Comparison of ENCODE assay signal across 2 fruit fly cellular contexts in genomic region chr3R:29696359-29696758, dm6.
TF ChIP-seq lines count a peak whose summit lies in the region.

No protein-coding gene starts in this region.

- no peak for TF ChIP-seq CTCF in whole organism, embryonic (GFP tag; optimal IDR thresholded peaks at IDR 0.05; lab: Kevin White, UChicago)

TF ChIP-seq in whole organism, embryonic, 481 proteins besides CTCF, POLR2A, EP300 and RAD21 (continues in another document):
- TF ChIP-seq nmo (GFP tag; optimal IDR thresholded peaks at IDR 0.05; lab: Kevin White, UChicago) = peak; percentile 14
- no peak for TF ChIP-seq HmgZ (tag; optimal IDR thresholded peaks at IDR 0.05; lab: Kevin White, UChicago)
- peak; percentile 16 for TF ChIP-seq ac (GFP tag; optimal IDR thresholded peaks at IDR 0.05; lab: Kevin White, UChicago)
- no peak for TF ChIP-seq CG3065 (GFP tag; optimal IDR thresholded peaks at IDR 0.05; lab: Kevin White, UChicago)
- TF ChIP-seq CG10267 (tag; optimal IDR thresholded peaks at IDR 0.05; lab: Kevin White, UChicago) = peak; percentile 42
- TF ChIP-seq CG17328 (GFP tag; IDR thresholded peaks at IDR 0.05; lab: Robert Waterston, UW) = peak; percentile 71
- peak; percentile 27 for TF ChIP-seq trem (tag; optimal IDR thresholded peaks at IDR 0.05; lab: Kevin White, UChicago)
- TF ChIP-seq pita (GFP tag; optimal IDR thresholded peaks at IDR 0.05; lab: Kevin White, UChicago) = no peak
- peak; percentile 59 for TF ChIP-seq CG9727 (GFP tag; optimal IDR thresholded peaks at IDR 0.05; lab: Kevin White, UChicago)
- TF ChIP-seq Xrp1 (GFP tag; IDR thresholded peaks at IDR 0.05; lab: Robert Waterston, UW) = peak; percentile 60; the same call in 1 of the 2 replicates
- peak; percentile 55 for TF ChIP-seq gem (tag; optimal IDR thresholded peaks at IDR 0.05; lab: Kevin White, UChicago)
- TF ChIP-seq tio (GFP tag; optimal IDR thresholded peaks at IDR 0.05; lab: Kevin White, UChicago) = no peak
- TF ChIP-seq CG4424 (GFP tag; optimal IDR thresholded peaks at IDR 0.05; lab: Kevin White, UChicago) = peak; percentile 36
- peak; percentile 21 to 50 for TF ChIP-seq chif (GFP tag; optimal IDR thresholded peaks at IDR 0.05; lab: Kevin White, UChicago)
- peak; percentile 34 for TF ChIP-seq Chrac-16 (GFP tag; optimal IDR thresholded peaks at IDR 0.05; lab: Kevin White, UChicago)
- peak; percentile 38; the same call in 1 of the 2 replicates for TF ChIP-seq ara (GFP tag; IDR thresholded peaks at IDR 0.05; lab: Robert Waterston, UW)
- TF ChIP-seq dati (GFP tag; IDR thresholded peaks at IDR 0.05; lab: Robert Waterston, UW) = no peak
- peak; percentile 42 for TF ChIP-seq Ssrp (tag; optimal IDR thresholded peaks at IDR 0.05; lab: Kevin White, UChicago)
- peak; percentile 37 for TF ChIP-seq CG17829 (tag; optimal IDR thresholded peaks at IDR 0.05; lab: Kevin White, UChicago)
- TF ChIP-seq H2.0 (GFP tag; IDR thresholded peaks at IDR 0.05; lab: Robert Waterston, UW) = peak; percentile 40; the same call in 1 of the 2 replicates
- 0 out of 2 replicates have a peak, but pooled peaks have one; percentile 20 for TF ChIP-seq CG6689 (GFP tag; IDR thresholded peaks at IDR 0.05; lab: Robert Waterston, UW)
- TF ChIP-seq Nf-YB (GFP tag; optimal IDR thresholded peaks at IDR 0.05; lab: Kevin White, UChicago) = peak; percentile 17
- TF ChIP-seq sob (GFP tag; IDR thresholded peaks at IDR 0.05; lab: Robert Waterston, UW) = peak; percentile 9; the same call in 1 of the 2 replicates
- TF ChIP-seq zen (tag; optimal IDR thresholded peaks at IDR 0.05; lab: Kevin White, UChicago) = peak; percentile 75
- peak; percentile 18; the same call in 1 of the 2 replicates for TF ChIP-seq dan (GFP tag; IDR thresholded peaks at IDR 0.05; lab: Robert Waterston, UW)
- 0 out of 3 replicates have a peak, but pooled peaks have one; percentile 13 for TF ChIP-seq CG17361 (GFP tag; IDR thresholded peaks at IDR 0.05; lab: Robert Waterston, UW)
- peak; percentile 28 for TF ChIP-seq fd102C (GFP tag; optimal IDR thresholded peaks at IDR 0.05; lab: Kevin White, UChicago)
- 0 out of 3 replicates have a peak, but pooled peaks have one; percentile 11 for TF ChIP-seq CG34422 (GFP tag; IDR thresholded peaks at IDR 0.05; lab: Robert Waterston, UW)
- TF ChIP-seq vvl (GFP tag; IDR thresholded peaks at IDR 0.05; lab: Robert Waterston, UW) = 0 out of 2 replicates have a peak, but pooled peaks have one; percentile 22
- peak; percentile 22 for TF ChIP-seq unpg (GFP tag; optimal IDR thresholded peaks at IDR 0.05; lab: Kevin White, UChicago)
- TF ChIP-seq CG18262 (tag; optimal IDR thresholded peaks at IDR 0.05; lab: Kevin White, UChicago) = peak; percentile 38
- peak; percentile 19; the same call in 1 of the 2 replicates for TF ChIP-seq lmd (GFP tag; IDR thresholded peaks at IDR 0.05; lab: Robert Waterston, UW)
- peak; percentile 21 for TF ChIP-seq CG17802 (tag; optimal IDR thresholded peaks at IDR 0.05; lab: Kevin White, UChicago)
- TF ChIP-seq GATAe (GFP tag; conservative IDR thresholded peaks at IDR 0.05; lab: Robert Waterston, UW) = no peak
- TF ChIP-seq CG4360 (GFP tag; IDR thresholded peaks at IDR 0.05; lab: Robert Waterston, UW) = 0 out of 2 replicates have a peak, but pooled peaks have one; percentile 15
- peak; percentile 42 for TF ChIP-seq tin (GFP tag; optimal IDR thresholded peaks at IDR 0.05; lab: Kevin White, UChicago)
- no peak for TF ChIP-seq D (optimal IDR thresholded peaks at IDR 0.05; lab: Kevin White, UChicago)
- TF ChIP-seq D (GFP tag; optimal IDR thresholded peaks at IDR 0.05; lab: Kevin White, UChicago) = peak; percentile 11
- no peak for TF ChIP-seq prd (optimal IDR thresholded peaks at IDR 0.05; lab: Kevin White, UChicago)
- peak; percentile 79 for TF ChIP-seq prd (GFP tag; IDR thresholded peaks at IDR 0.05; lab: Robert Waterston, UW)
- TF ChIP-seq CG2712 (tag; optimal IDR thresholded peaks at IDR 0.05; lab: Kevin White, UChicago) = peak; percentile 55
- TF ChIP-seq CG4820 (GFP tag; optimal IDR thresholded peaks at IDR 0.05; lab: Kevin White, UChicago) = peak; percentile 30
- TF ChIP-seq zf30C (GFP tag; optimal IDR thresholded peaks at IDR 0.05; lab: Kevin White, UChicago) = peak; percentile 9

TF ChIP-seq in whole organism, prepupa, 60 proteins besides CTCF, POLR2A, EP300 and RAD21:
- TF ChIP-seq Hr39 (GFP tag; optimal IDR thresholded peaks at IDR 0.05; lab: Kevin White, UChicago) (peak; percentile 8), CG31627 (GFP tag; optimal IDR thresholded peaks at IDR 0.05; lab: Kevin White, UChicago) (no peak)

Comparison
In these comparisons a context has a peak if more than half of its experiments do, and no peak if none do; other contexts are left out.
1. Of the 7 proteins assayed by ChIP-seq in both whole organism, embryonic and whole organism, prepupa: peak only in whole organism, embryonic: Blimp-1; only in whole organism, prepupa: Hr39; in both: none; in neither: 5.